Worm (Caenorhabditis elegans) whole organism, L4/young adult: Measurements from ENCODE around the gene C06B3.16.

Experiments used
- W03F9.2 ChIP-seq: fragments of 150-350 bp; optimal IDR thresholded peaks from 2 replicates; lab custom pipeline; 2014; ENCODE audit warnings: missing biosample characterization, missing genetic modification characterization
- him-1 ChIP-seq: sonication (generic microtip); optimal IDR thresholded peaks from 2 replicates; lab custom pipeline; 2016; ENCODE audit warnings: missing genotype, missing genetic modification reagents, missing genetic modification characterization, missing compliant biosample characterization

DNA sequence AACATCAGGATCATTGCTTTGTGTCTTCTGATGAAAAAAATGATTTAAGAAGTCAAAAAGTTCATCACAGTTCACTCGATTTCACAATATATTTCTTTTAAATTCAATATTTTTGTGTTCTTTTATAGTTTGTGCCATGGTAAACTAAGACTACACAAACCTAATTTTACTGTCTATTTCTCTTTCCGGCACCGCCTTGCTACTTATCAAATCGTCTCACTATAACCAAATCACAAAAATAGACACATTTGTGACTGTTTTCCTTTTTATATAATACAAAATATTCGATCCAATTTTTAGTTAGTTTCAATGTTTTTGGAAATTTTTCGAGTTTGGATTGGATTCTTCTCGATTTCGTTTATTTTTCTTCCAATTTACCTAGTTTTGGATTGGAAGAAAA lies 22.7 kb downstream of the C06B3.16 start, which contains the start of gene swt-6:
- no peak for TF ChIP-seq him-1 (tag; lab: Kevin White, UChicago)
- no peak for TF ChIP-seq W03F9.2
